Fruit fly (Drosophila melanogaster) whole organism, prepupa: ENCODE data around the gene CG13405.

Experiments used
- Blimp-1 ChIP-seq: fragments of 200-800 bp; sonication (Bioruptor generic); optimal IDR thresholded peaks from 3 replicates; lab custom pipeline; 2017; ENCODE audit warnings: missing biosample characterization, missing genetic modification characterization, mild to moderate bottlenecking, moderate library complexity, missing genetic modification reagents
- CG10631 ChIP-seq: fragments of 200-800 bp; sonication (Bioruptor generic); optimal IDR thresholded peaks from 2 replicates; lab custom pipeline; 2016; ENCODE audit warnings: missing biosample characterization, missing genetic modification characterization
- CG10669 ChIP-seq: fragments of 200-800 bp; sonication (Bioruptor generic); optimal IDR thresholded peaks from 3 replicates; lab custom pipeline; 2018; ENCODE audit warnings: missing biosample characterization, mild to moderate bottlenecking, missing genetic modification characterization, moderate library complexity
- CG11294 ChIP-seq: fragments of 200-800 bp; sonication (Bioruptor generic); IDR thresholded peaks from 2 replicates; pipeline ENCODE4 v1.3.6; 2022; ENCODE audit warnings: missing biosample characterization, missing genetic modification characterization
- CG11902 ChIP-seq: fragments of 200-800 bp; sonication (Bioruptor generic); optimal IDR thresholded peaks from 3 replicates; lab custom pipeline; 2016; ENCODE audit warnings: missing biosample characterization, missing genetic modification characterization
- CG1621 ChIP-seq: fragments of 200-800 bp; sonication (Bioruptor generic); optimal IDR thresholded peaks from 3 replicates; lab custom pipeline; 2018; ENCODE audit warnings: missing biosample characterization, mild to moderate bottlenecking, missing genetic modification characterization
- CG16779 ChIP-seq: fragments of 200-800 bp; sonication (Bioruptor generic); optimal IDR thresholded peaks from 3 replicates; lab custom pipeline; 2017; ENCODE audit warnings: missing biosample characterization, mild to moderate bottlenecking, missing genetic modification characterization
- CG3032 ChIP-seq: fragments of 200-800 bp; optimal IDR thresholded peaks from 2 replicates; lab custom pipeline; 2019; ENCODE audit warnings: missing biosample characterization, mild to moderate bottlenecking, missing genetic modification characterization, moderate library complexity
- CG32006 ChIP-seq: fragments of 200-800 bp; sonication (Bioruptor generic); optimal IDR thresholded peaks from 3 replicates; lab custom pipeline; 2017; ENCODE audit warnings: missing biosample characterization, mild to moderate bottlenecking, missing genetic modification characterization
- CG3919 ChIP-seq: fragments of 200-800 bp; sonication (Bioruptor generic); optimal IDR thresholded peaks from 3 replicates; lab custom pipeline; 2016; ENCODE audit warnings: missing biosample characterization, missing genetic modification characterization
- CG4318 ChIP-seq: fragments of 200-800 bp; sonication (Bioruptor generic); optimal IDR thresholded peaks from 3 replicates; lab custom pipeline; 2017; ENCODE audit warnings: missing biosample characterization, mild to moderate bottlenecking, missing genetic modification characterization
- CG6163 ChIP-seq: fragments of 200-800 bp; sonication (Bioruptor generic); IDR thresholded peaks from 3 replicates; pipeline ENCODE4 v1.3.6; 2022; ENCODE audit warnings: missing biosample characterization, missing genetic modification characterization
- CG6808 ChIP-seq: fragments of 200-800 bp; sonication (Bioruptor generic); optimal IDR thresholded peaks from 3 replicates; lab custom pipeline; 2017; ENCODE audit warnings: missing biosample characterization, missing genetic modification characterization, mild to moderate bottlenecking, moderate library complexity, missing genetic modification reagents
- CG6854 ChIP-seq: fragments of 200-800 bp; sonication (Bioruptor generic); optimal IDR thresholded peaks from 2 replicates; lab custom pipeline; 2017; ENCODE audit warnings: missing biosample characterization, mild to moderate bottlenecking, missing genetic modification characterization
- CG7368 ChIP-seq: fragments of 200-800 bp; sonication (Bioruptor generic); optimal IDR thresholded peaks from 3 replicates; lab custom pipeline; 2016; ENCODE audit warnings: missing biosample characterization, missing genetic modification characterization
- CG8119 ChIP-seq: fragments of 200-800 bp; sonication (Bioruptor generic); IDR thresholded peaks from 3 replicates; pipeline ENCODE4 v1.3.6; 2022; ENCODE audit warnings: missing biosample characterization, missing genetic modification characterization
- CG9139 ChIP-seq: fragments of 200-800 bp; sonication (Bioruptor generic); optimal IDR thresholded peaks from 3 replicates; lab custom pipeline; 2017; ENCODE audit warnings: missing biosample characterization, mild to moderate bottlenecking, missing genetic modification characterization
- Eip75B ChIP-seq: fragments of 200-800 bp; sonication (Bioruptor generic); optimal IDR thresholded peaks from 3 replicates; lab custom pipeline; 2016; ENCODE audit warnings: missing biosample characterization, missing genetic modification characterization
- Eip78C ChIP-seq: fragments of 200-800 bp; sonication (Bioruptor generic); peaks from one replicate; lab custom pipeline; 2016; ENCODE audit warnings: missing biosample characterization, missing genetic modification characterization
- Eip93F ChIP-seq: fragments of 200-800 bp; sonication (Bioruptor generic); optimal IDR thresholded peaks from 2 replicates; lab custom pipeline; 2016; ENCODE audit warnings: missing biosample characterization, mild to moderate bottlenecking, missing genetic modification characterization
- Ets96B ChIP-seq: fragments of 200-800 bp; optimal IDR thresholded peaks from 2 replicates; lab custom pipeline; 2019; ENCODE audit warnings: missing biosample characterization, mild to moderate bottlenecking, missing genetic modification characterization, moderate library complexity
- Hr38 ChIP-seq: sonication (Bioruptor generic); optimal IDR thresholded peaks from 2 replicates; lab custom pipeline; 2016; ENCODE audit warnings: missing biosample characterization, missing genetic modification characterization
- Sox102F ChIP-seq: fragments of 200-800 bp; sonication (Bioruptor generic); optimal IDR thresholded peaks from 2 replicates; lab custom pipeline; 2016; ENCODE audit warnings: missing biosample characterization, mild to moderate bottlenecking, missing genetic modification characterization
- acj6 ChIP-seq: fragments of 200-800 bp; sonication (Bioruptor generic); optimal IDR thresholded peaks from 3 replicates; lab custom pipeline; 2016; ENCODE audit warnings: missing biosample characterization, missing genetic modification characterization
- cyc ChIP-seq: fragments of 200-800 bp; sonication (Bioruptor generic); optimal IDR thresholded peaks from 3 replicates; lab custom pipeline; 2016; ENCODE audit warnings: missing biosample characterization, missing genetic modification characterization
- dac ChIP-seq: fragments of 200-800 bp; sonication (Bioruptor generic); optimal IDR thresholded peaks from 2 replicates; lab custom pipeline; 2017; ENCODE audit warnings: missing biosample characterization, mild to moderate bottlenecking, missing genetic modification characterization
- dsx ChIP-seq: fragments of 200-800 bp; optimal IDR thresholded peaks from 3 replicates; lab custom pipeline; 2019; ENCODE audit warnings: missing biosample characterization, mild to moderate bottlenecking, missing genetic modification characterization, moderate library complexity; ENCODE audit not compliant: poor library complexity, severe bottlenecking
- eg ChIP-seq: fragments of 200-800 bp; sonication (Bioruptor generic); IDR thresholded peaks from 3 replicates; pipeline ENCODE4 v1.3.6; 2022; ENCODE audit warnings: missing biosample characterization, missing genetic modification characterization
- esn ChIP-seq: fragments of 200-800 bp; sonication (Bioruptor generic); optimal IDR thresholded peaks from 2 replicates; lab custom pipeline; 2016; ENCODE audit warnings: missing biosample characterization, mild to moderate bottlenecking, missing genetic modification characterization, moderate library complexity
- fd59A ChIP-seq: fragments of 200-800 bp; sonication (Bioruptor generic); optimal IDR thresholded peaks from 2 replicates; lab custom pipeline; 2017; ENCODE audit warnings: missing biosample characterization, mild to moderate bottlenecking, missing genetic modification characterization, missing genetic modification reagents
- fd85E ChIP-seq: fragments of 200-800 bp; sonication (Bioruptor generic); optimal IDR thresholded peaks from 3 replicates; lab custom pipeline; 2016; ENCODE audit warnings: missing biosample characterization, missing genetic modification characterization
- lz ChIP-seq: fragments of 200-800 bp; sonication (Bioruptor generic); optimal IDR thresholded peaks from 3 replicates; lab custom pipeline; 2016; ENCODE audit warnings: missing biosample characterization, missing genetic modification characterization
- pdm3 ChIP-seq: fragments of 200-800 bp; sonication (Bioruptor generic); optimal IDR thresholded peaks from 3 replicates; lab custom pipeline; 2016; ENCODE audit warnings: missing biosample characterization, missing genetic modification characterization
- salr ChIP-seq, 2 experiments: fragments of 200-800 bp; sonication (Bioruptor generic); optimal IDR thresholded peaks; 3 replicates each; lab custom pipeline; 2016 to 2018; ENCODE audit warnings: missing biosample characterization in 2 of 2, missing genetic modification characterization in 2 of 2, mild to moderate bottlenecking in 1 of 2
- spab ChIP-seq: fragments of 200-800 bp; sonication (Bioruptor generic); optimal IDR thresholded peaks from 2 replicates; lab custom pipeline; 2017; ENCODE audit warnings: missing biosample characterization, mild to moderate bottlenecking, missing genetic modification characterization, missing genetic modification reagents
- ss ChIP-seq, 2 experiments: fragments of 200-800 bp; sonication (Bioruptor generic); optimal IDR thresholded peaks; 2 replicates in 1 of 2; 3 replicates in 1 of 2; lab custom pipeline; 2017 to 2018; ENCODE audit warnings: mild to moderate bottlenecking in 2 of 2, missing biosample characterization in 2 of 2, missing genetic modification characterization in 2 of 2, moderate library complexity in 1 of 2
- svp ChIP-seq: fragments of 200-800 bp; sonication (Bioruptor generic); peaks from one replicate; lab custom pipeline; 2016; ENCODE audit warnings: missing biosample characterization, missing genetic modification characterization
- topi ChIP-seq: fragments of 200-800 bp; sonication (Bioruptor generic); optimal IDR thresholded peaks from 3 replicates; lab custom pipeline; 2016; ENCODE audit warnings: missing biosample characterization, missing genetic modification characterization
- vri ChIP-seq: fragments of 200-800 bp; sonication (Bioruptor generic); optimal IDR thresholded peaks from 3 replicates; lab custom pipeline; 2016; ENCODE audit warnings: missing biosample characterization, mild to moderate bottlenecking, missing genetic modification characterization

CG13405 gene

dm6 chr3L:71247-71646 lies 3.9 kb downstream of the CG13405 start (continued):
- TF ChIP-seq CG4318 (GFP tag; lab: Kevin White, UChicago) (no peak), CG6854 (GFP tag; lab: Kevin White, UChicago) (no peak), CG6808 (GFP tag; lab: Kevin White, UChicago) (no peak), CG11294 (no peak), CG8119 (GFP tag; lab: Robert Waterston, UW) (no peak), Sox102F (GFP tag; lab: Kevin White, UChicago) (no peak), fd59A (GFP tag; lab: Kevin White, UChicago) (no peak), Hr38 (no peak), CG3919 (GFP tag; lab: Kevin White, UChicago) (peak; percentile 3), Eip78C (GFP tag; lab: Kevin White, UChicago) (peak; percentile 79), Eip93F (GFP tag; lab: Kevin White, UChicago) (no peak), svp (peak; percentile 70), CG10669 (peak; percentile 37), CG10631 (GFP tag; lab: Kevin White, UChicago) (peak; percentile 12), esn (GFP tag; lab: Kevin White, UChicago) (no peak)
- TF ChIP-seq, all 60 proteins: peak for 21

- TF ChIP-seq CG11902, result no peak
- TF ChIP-seq CG6808 (GFP tag; lab: Kevin White, UChicago), result peak; percentile 56
- peak; percentile 37 for TF ChIP-seq CG1621 (tag; lab: Kevin White, UChicago)
- TF ChIP-seq salr (GFP tag; optimal IDR thresholded peaks at IDR 0.05; lab: Kevin White, UChicago), result peak in 1 of 2 experiments; percentile 25
- peak; percentile 14 for TF ChIP-seq fd59A (GFP tag; lab: Kevin White, UChicago)
- no peak for TF ChIP-seq CG7368 (GFP tag; lab: Kevin White, UChicago)
- TF ChIP-seq CG16779 (tag; lab: Kevin White, UChicago), result peak; percentile 3
- peak; percentile 63 to 78 for TF ChIP-seq ss (GFP tag; optimal IDR thresholded peaks at IDR 0.05; lab: Kevin White, UChicago)
- peak; percentile 54 for TF ChIP-seq CG9139 (GFP tag; lab: Kevin White, UChicago)
- peak; percentile 17 for TF ChIP-seq Eip75B (GFP tag; lab: Kevin White, UChicago)
- no peak for TF ChIP-seq Sox102F (GFP tag; lab: Kevin White, UChicago)
- TF ChIP-seq CG3032 (tag; lab: Kevin White, UChicago), result peak; percentile 28
- no peak for TF ChIP-seq CG32006 (GFP tag; lab: Kevin White, UChicago)
- peak; percentile 2 for TF ChIP-seq vri (GFP tag; lab: Kevin White, UChicago)
- no peak for TF ChIP-seq fd85E (GFP tag; lab: Kevin White, UChicago)
- TF ChIP-seq CG8119 (GFP tag; lab: Robert Waterston, UW), result no peak
- TF ChIP-seq acj6 (GFP tag; lab: Kevin White, UChicago), result no peak
- TF ChIP-seq cyc (GFP tag; lab: Kevin White, UChicago), result no peak
- no peak for TF ChIP-seq Hr38
- TF ChIP-seq svp, result peak; percentile 48
- TF ChIP-seq CG6163 (GFP tag; lab: Robert Waterston, UW), result peak; percentile 72
- TF ChIP-seq spab (GFP tag; lab: Kevin White, UChicago), result peak; percentile 47
- TF ChIP-seq dsx, result peak; percentile 73
- peak; percentile 39 for TF ChIP-seq Ets96B (tag; lab: Kevin White, UChicago)
- TF ChIP-seq lz, result no peak
- no peak for TF ChIP-seq CG10669
- peak; percentile 28 for TF ChIP-seq CG6854 (GFP tag; lab: Kevin White, UChicago)
Measured at dm6 chr3L:69310-69709, 5.8 kb downstream of the CG13405 start.

dm6 chr3L:66063-66462 lies 9.1 kb downstream of the CG13405 start, which contains the start of gene Lsp1gamma:
Gene Lsp1gamma, plus strand, starts transcription at chr3L:66430.
- TF ChIP-seq dsx (no peak), eg (GFP tag; lab: Robert Waterston, UW) (no peak), dac (GFP tag; lab: Kevin White, UChicago) (no peak), spab (GFP tag; lab: Kevin White, UChicago) (no peak), ss (GFP tag; optimal IDR thresholded peaks at IDR 0.05; lab: Kevin White, UChicago) (no peak), vri (GFP tag; lab: Kevin White, UChicago) (peak; percentile 54), Blimp-1 (GFP tag; lab: Kevin White, UChicago) (no peak), acj6 (GFP tag; lab: Kevin White, UChicago) (no peak), CG3032 (tag; lab: Kevin White, UChicago) (no peak), svp (peak; percentile 99), fd59A (GFP tag; lab: Kevin White, UChicago) (no peak), CG9139 (GFP tag; lab: Kevin White, UChicago) (no peak), pdm3 (GFP tag; lab: Kevin White, UChicago) (no peak), CG16779 (tag; lab: Kevin White, UChicago) (no peak), CG6854 (GFP tag; lab: Kevin White, UChicago) (no peak), CG10631 (GFP tag; lab: Kevin White, UChicago) (no peak), topi (no peak)
